Worm (Caenorhabditis elegans) whole organism, L4 larva: ENCODE measurements around the gene C49A9.5.

ENCODE experiments used
- D1046.2 ChIP-seq: fragments of 200-800 bp; sonication (Bioruptor generic); IDR thresholded peaks from 2 replicates; pipeline ENCODE4 v1.3.6; 2022; ENCODE audit warnings: missing genetic modification characterization, missing compliant biosample characterization
- F10B5.3 ChIP-seq: sonication (generic microtip); optimal IDR thresholded peaks from 2 replicates; lab custom pipeline; 2016; ENCODE audit warnings: mild to moderate bottlenecking, missing genetic modification characterization, missing compliant biosample characterization
- F37D6.2 ChIP-seq: sonication (generic microtip); optimal IDR thresholded peaks from 2 replicates; lab custom pipeline; 2016; ENCODE audit warnings: mild to moderate bottlenecking, missing genetic modification characterization, missing compliant biosample characterization
- aha-1 ChIP-seq: fragments of 150-350 bp; peaks from one replicate; lab custom pipeline; 2014; ENCODE audit warnings: missing biosample characterization, missing genetic modification characterization
- aly-2 ChIP-seq: sonication (generic microtip); optimal IDR thresholded peaks from 2 replicates; lab custom pipeline; 2018; ENCODE audit warnings: missing biosample characterization, missing genetic modification characterization
- ama-1 ChIP-seq: fragments of 150-350 bp; optimal IDR thresholded peaks from 2 replicates; lab custom pipeline; 2014; ENCODE audit warnings: inconsistent platforms, mixed read lengths
- ceh-44 ChIP-seq: fragments of 200-800 bp; sonication (Bioruptor generic); IDR thresholded peaks from 2 replicates; pipeline ENCODE4 v1.3.6; 2022; ENCODE audit warnings: missing genetic modification reagents, missing genetic modification characterization, missing compliant biosample characterization
- ceh-82 ChIP-seq: sonication (generic microtip); optimal IDR thresholded peaks from 2 replicates; lab custom pipeline; 2017; ENCODE audit warnings: missing biosample characterization, missing genetic modification characterization
- daf-16 ChIP-seq, 3 experiments: sonication (generic microtip); optimal IDR thresholded peaks; 2 replicates each; lab custom pipeline; 2016 to 2017; ENCODE audit warnings: missing genetic modification characterization in 3 of 3, missing genetic modification reagents in 3 of 3, mild to moderate bottlenecking in 2 of 3, missing compliant biosample characterization in 2 of 3, missing biosample characterization in 1 of 3, moderate library complexity in 1 of 3
- dve-1 ChIP-seq: sonication (generic microtip); optimal IDR thresholded peaks from 2 replicates; lab custom pipeline; 2017; ENCODE audit warnings: antibody characterized with exemption, mild to moderate bottlenecking, missing genetic modification characterization, missing compliant biosample characterization; ENCODE audit not compliant: insufficient read depth
- fkh-10 ChIP-seq: fragments of 150-350 bp; optimal IDR thresholded peaks from 2 replicates; lab custom pipeline; 2014; ENCODE audit warnings: missing biosample characterization, missing genetic modification reagents, missing genetic modification characterization
- fos-1 ChIP-seq: fragments of 150-350 bp; optimal IDR thresholded peaks from 2 replicates; lab custom pipeline; 2014; ENCODE audit warnings: missing biosample characterization, missing genetic modification characterization
- hif-1 ChIP-seq, 2 experiments: sonication (generic microtip); optimal IDR thresholded peaks; 2 replicates each; lab custom pipeline; 2016 to 2017; ENCODE audit warnings: missing compliant biosample characterization in 2 of 2, missing genetic modification characterization in 2 of 2, missing genetic modification reagents in 2 of 2, missing genotype in 2 of 2, mild to moderate bottlenecking in 1 of 2
- hmg-1.1 ChIP-seq: fragments of 200-800 bp; sonication (Bioruptor generic); IDR thresholded peaks from 2 replicates; pipeline ENCODE4 v1.3.6; 2022; ENCODE audit warnings: missing genetic modification reagents, missing genetic modification characterization, missing compliant biosample characterization
- lsy-2 ChIP-seq, 2 experiments: fragments of 150-350 bp in 1 of 2; sonication (generic microtip) in 1 of 2; optimal IDR thresholded peaks; 2 replicates each; lab custom pipeline; 2014 to 2017; ENCODE audit warnings: missing biosample characterization in 2 of 2, missing genetic modification characterization in 2 of 2
- nhr-102 ChIP-seq: sonication (generic microtip); optimal IDR thresholded peaks from 2 replicates; lab custom pipeline; 2016; ENCODE audit warnings: mild to moderate bottlenecking, missing genetic modification characterization, moderate library complexity, missing compliant biosample characterization
- nhr-11 ChIP-seq: fragments of 150-350 bp; optimal IDR thresholded peaks from 2 replicates; lab custom pipeline; 2014; ENCODE audit warnings: missing biosample characterization, missing genetic modification characterization
- nhr-111 ChIP-seq: fragments of 200-800 bp; sonication (Bioruptor generic); optimal IDR thresholded peaks from 2 replicates; lab custom pipeline; 2018; ENCODE audit warnings: mild to moderate bottlenecking, missing genetic modification characterization, missing compliant biosample characterization
- nhr-28 ChIP-seq: fragments of 150-350 bp; optimal IDR thresholded peaks from 2 replicates; lab custom pipeline; 2014; ENCODE audit warnings: missing biosample characterization, missing genetic modification characterization
- nhr-41 ChIP-seq: fragments of 200-800 bp; sonication (Bioruptor generic); IDR thresholded peaks from 2 replicates; pipeline ENCODE4 v1.3.6; 2022; ENCODE audit warnings: missing genetic modification reagents, missing genetic modification characterization, missing compliant biosample characterization
- nhr-48 ChIP-seq: sonication (generic microtip); optimal IDR thresholded peaks from 2 replicates; lab custom pipeline; 2016; ENCODE audit warnings: mild to moderate bottlenecking, missing genetic modification characterization, missing compliant biosample characterization
- nhr-77 ChIP-seq: fragments of 150-350 bp; optimal IDR thresholded peaks from 2 replicates; lab custom pipeline; 2014; ENCODE audit warnings: missing biosample characterization, missing genetic modification characterization
- php-3 ChIP-seq: fragments of 200-800 bp; sonication (Bioruptor generic); IDR thresholded peaks from 2 replicates; pipeline ENCODE4 v1.3.6; 2022; ENCODE audit warnings: missing genetic modification reagents, missing genetic modification characterization, missing compliant biosample characterization
- pqm-1 ChIP-seq: sonication (generic microtip); optimal IDR thresholded peaks from 2 replicates; lab custom pipeline; 2017; ENCODE audit warnings: missing biosample characterization, missing genetic modification characterization
- rbr-2 ChIP-seq: sonication (generic microtip); optimal IDR thresholded peaks from 2 replicates; lab custom pipeline; 2016; ENCODE audit warnings: missing genotype, missing genetic modification characterization, missing compliant biosample characterization
- set-16 ChIP-seq: fragments of 200-800 bp; sonication (Bioruptor generic); IDR thresholded peaks from 2 replicates; pipeline ENCODE4 v1.3.6; 2022; ENCODE audit warnings: missing genetic modification reagents, missing genetic modification characterization, missing compliant biosample characterization
- snpc-1.2 ChIP-seq: fragments of 200-800 bp; sonication (Bioruptor generic); IDR thresholded peaks from 2 replicates; pipeline ENCODE4 v1.3.6; 2022; ENCODE audit warnings: missing genetic modification reagents, missing genetic modification characterization, missing compliant biosample characterization
- unc-62 ChIP-seq, 3 experiments: fragments of 150-350 bp in 1 of 3; sonication (generic microtip); optimal IDR thresholded peaks in 2 of 3; peaks in 1 of 3; 1 replicate in 1 of 3; 2 replicates in 2 of 3; lab custom pipeline; 2014 to 2017; ENCODE audit warnings: missing biosample characterization in 3 of 3, missing genetic modification characterization in 3 of 3, missing genetic modification reagents in 3 of 3, missing genotype in 1 of 3
- zag-1 ChIP-seq: fragments of 150-350 bp; optimal IDR thresholded peaks from 2 replicates; lab custom pipeline; 2014; ENCODE audit warnings: missing biosample characterization, missing genetic modification characterization
- zip-2 ChIP-seq: fragments of 150-350 bp; optimal IDR thresholded peaks from 2 replicates; lab custom pipeline; 2014; ENCODE audit warnings: missing biosample characterization, missing genetic modification characterization

The C49A9.5 gene

ce11 chrIV:6183757-6184156 is 29.7 kb upstream of the C49A9.5 start, which contains the start of gene unc-77:
TSS of gene unc-77 (minus strand) at chrIV:6183857.
- TF ChIP-seq set-16 (GFP tag; lab: Robert Waterston, UW) (no peak), ceh-82 (tag; lab: Kevin White, UChicago) (no peak), fos-1 (tag; lab: Kevin White, UChicago) (no peak)

- no peak for TF ChIP-seq daf-16 (GFP tag; optimal IDR thresholded peaks at IDR 0.05; lab: Kevin White, UChicago)
- peak; percentile 95 for TF ChIP-seq daf-16 (tag; optimal IDR thresholded peaks at IDR 0.05; lab: Kevin White, UChicago)
- no peak for TF ChIP-seq zag-1 (tag; lab: Kevin White, UChicago)
- TF ChIP-seq nhr-102: no peak
- peak; percentile 90 for TF ChIP-seq dve-1 (tag; lab: Kevin White, UChicago)
- TF ChIP-seq zip-2 (tag; lab: Kevin White, UChicago): no peak
- no peak for TF ChIP-seq hmg-1.1
- TF ChIP-seq php-3: peak; percentile 96
- TF ChIP-seq unc-62 (GFP tag; optimal IDR thresholded peaks at IDR 0.05 in 1 of 2; lab: Kevin White, UChicago): peak in 1 of 2 experiments; percentile 49
- no peak for TF ChIP-seq unc-62 (tag; optimal IDR thresholded peaks at IDR 0.05; lab: Kevin White, UChicago)
- no peak for TF ChIP-seq F10B5.3 (tag; lab: Kevin White, UChicago)
- TF ChIP-seq pqm-1 (tag; lab: Kevin White, UChicago): peak; percentile 72
- peak; percentile 82 for TF ChIP-seq nhr-28 (tag; lab: Kevin White, UChicago)
- TF ChIP-seq nhr-77 (tag; lab: Kevin White, UChicago): peak; percentile 40
- TF ChIP-seq ama-1 (lab: Kevin White, UChicago): no peak
- no peak for TF ChIP-seq lsy-2 (tag; optimal IDR thresholded peaks at IDR 0.05; lab: Kevin White, UChicago)
- no peak for TF ChIP-seq nhr-11 (tag; lab: Kevin White, UChicago)
- peak; percentile 39 for TF ChIP-seq aha-1 (tag; lab: Kevin White, UChicago)
- no peak for TF ChIP-seq nhr-111 (GFP tag; lab: Kevin White, UChicago)
- TF ChIP-seq, all 104 proteins: peak for 8
These were observed 27.9 kb upstream of the C49A9.5 start, which contains the start of gene asp-9 for ce11 chrIV:6185578-6185977. TSS of gene asp-9 (plus strand) at chrIV:6185889.

ce11 chrIV:6187160-6187559 is 26.3 kb upstream of the C49A9.5 start:
- TF ChIP-seq aha-1 (tag; lab: Kevin White, UChicago) (peak; percentile 80), nhr-41 (GFP tag; lab: Robert Waterston, UW) (no peak), fos-1 (tag; lab: Kevin White, UChicago) (no peak), fkh-10 (GFP tag; lab: Kevin White, UChicago) (no peak), unc-62 (GFP tag; optimal IDR thresholded peaks at IDR 0.05 in 1 of 2; lab: Kevin White, UChicago) (peak in 1 of 2 experiments; percentile 64), unc-62 (tag; optimal IDR thresholded peaks at IDR 0.05; lab: Kevin White, UChicago) (no peak)

- TF ChIP-seq snpc-1.2 (GFP tag; lab: Robert Waterston, UW): no peak
- peak in 1 of 2 experiments; percentile 48 for TF ChIP-seq unc-62 (GFP tag; optimal IDR thresholded peaks at IDR 0.05 in 1 of 2; lab: Kevin White, UChicago)
- TF ChIP-seq unc-62 (tag; optimal IDR thresholded peaks at IDR 0.05; lab: Kevin White, UChicago): no peak
These were observed 13.2 kb upstream of the C49A9.5 start for ce11 chrIV:6200249-6200648.

- TF ChIP-seq ceh-44: no peak
- TF ChIP-seq hif-1 (tag; optimal IDR thresholded peaks at IDR 0.05; lab: Kevin White, UChicago): no peak
- TF ChIP-seq rbr-2 (tag; lab: Kevin White, UChicago): no peak
- no peak for TF ChIP-seq dve-1 (tag; lab: Kevin White, UChicago)
- no peak for TF ChIP-seq D1046.2 (GFP tag; lab: Robert Waterston, UW)
- no peak for TF ChIP-seq F37D6.2 (tag; lab: Kevin White, UChicago)
- no peak for TF ChIP-seq nhr-48 (tag; lab: Kevin White, UChicago)
- no peak for TF ChIP-seq lsy-2 (tag; optimal IDR thresholded peaks at IDR 0.05; lab: Kevin White, UChicago)
- TF ChIP-seq ama-1 (lab: Kevin White, UChicago): no peak
- no peak for TF ChIP-seq aly-2 (tag; lab: Kevin White, UChicago)
These were observed 11.7 kb upstream of the C49A9.5 start, which contains the start of gene tkr-2 for ce11 chrIV:6201769-6202168. TSS of gene tkr-2 (plus strand) at chrIV:6202069.
